Fruit fly (Drosophila melanogaster) whole organism, embryonic: ENCODE results near the gene E2f1.

ENCODE experiments used
- ATbp ChIP-seq: fragments of 200-800 bp; sonication (Bioruptor generic); optimal IDR thresholded peaks from 2 replicates; lab custom pipeline; 2017; ENCODE audit warnings: missing biosample characterization, mild to moderate bottlenecking, missing genetic modification characterization, missing genetic modification reagents
- Blimp-1 ChIP-seq: fragments of 200-800 bp; sonication (Bioruptor generic); optimal IDR thresholded peaks from 3 replicates; lab custom pipeline; 2018; ENCODE audit warnings: missing biosample characterization, missing genetic modification characterization, mild to moderate bottlenecking, moderate library complexity, missing genetic modification reagents
- CG10565 ChIP-seq: fragments of 200-800 bp; sonication (Bioruptor generic); optimal IDR thresholded peaks from 3 replicates; lab custom pipeline; 2016; ENCODE audit warnings: missing biosample characterization, mild to moderate bottlenecking, missing genetic modification characterization
- CG11456 ChIP-seq: fragments of 200-800 bp; sonication (Bioruptor generic); IDR thresholded peaks from 3 replicates; pipeline ENCODE4 v1.3.6; 2022; ENCODE audit warnings: missing biosample characterization, missing genetic modification characterization
- CG14050 ChIP-seq: fragments of 200-800 bp; sonication (Bioruptor generic); IDR thresholded peaks from 3 replicates; pipeline ENCODE4 v1.3.6; 2022; ENCODE audit warnings: missing biosample characterization, missing genetic modification characterization
- CG14667 ChIP-seq: fragments of 200-800 bp; sonication (Bioruptor generic); IDR thresholded peaks from 2 replicates; pipeline ENCODE4 v1.3.6; 2022; ENCODE audit warnings: missing biosample characterization, missing genetic modification characterization
- CG1529 ChIP-seq: fragments of 200-800 bp; sonication (Bioruptor generic); optimal IDR thresholded peaks from 3 replicates; lab custom pipeline; 2018; ENCODE audit warnings: missing biosample characterization, missing genetic modification characterization
- CG15601 ChIP-seq: fragments of 200-800 bp; sonication (Bioruptor generic); optimal IDR thresholded peaks from 3 replicates; lab custom pipeline; 2019; ENCODE audit warnings: missing biosample characterization, mild to moderate bottlenecking, missing genetic modification characterization, moderate library complexity
- CG16779 ChIP-seq: fragments of 200-800 bp; sonication (Bioruptor generic); IDR thresholded peaks from 2 replicates; pipeline ENCODE4 v1.3.6; 2022; ENCODE audit warnings: missing biosample characterization, missing genetic modification characterization
- CG17568 ChIP-seq: fragments of 200-800 bp; sonication (Bioruptor generic); optimal IDR thresholded peaks from 2 replicates; lab custom pipeline; 2018; ENCODE audit warnings: missing biosample characterization, mild to moderate bottlenecking, missing genetic modification characterization, moderate library complexity
- CG2202 ChIP-seq: fragments of 200-800 bp; sonication (Bioruptor generic); optimal IDR thresholded peaks from 2 replicates; lab custom pipeline; 2018; ENCODE audit warnings: missing biosample characterization, mild to moderate bottlenecking, missing genetic modification characterization
- CG2889 ChIP-seq: fragments of 200-800 bp; sonication (Bioruptor generic); IDR thresholded peaks from 3 replicates; pipeline ENCODE4 v1.3.6; 2022; ENCODE audit warnings: missing biosample characterization, missing genetic modification characterization
- CG3065 ChIP-seq: fragments of 200-800 bp; sonication (Bioruptor generic); optimal IDR thresholded peaks from 2 replicates; lab custom pipeline; 2016; ENCODE audit warnings: missing biosample characterization, missing genetic modification characterization
- CG3163 ChIP-seq: fragments of 200-800 bp; sonication (Bioruptor generic); optimal IDR thresholded peaks from 3 replicates; lab custom pipeline; 2016; ENCODE audit warnings: missing biosample characterization, missing genetic modification characterization
- CG32772 ChIP-seq: fragments of 200-800 bp; sonication (Bioruptor generic); IDR thresholded peaks from 2 replicates; pipeline ENCODE4 v1.3.6; 2022; ENCODE audit warnings: missing biosample characterization, missing genetic modification characterization
- CG3407 ChIP-seq: fragments of 200-800 bp; sonication (Bioruptor generic); optimal IDR thresholded peaks from 2 replicates; lab custom pipeline; 2018; ENCODE audit warnings: missing biosample characterization, mild to moderate bottlenecking, missing genetic modification characterization
- CG3995 ChIP-seq: fragments of 200-800 bp; sonication (Bioruptor generic); optimal IDR thresholded peaks from 3 replicates; lab custom pipeline; 2016; ENCODE audit warnings: missing biosample characterization, missing genetic modification characterization
- CG6813 ChIP-seq: fragments of 200-800 bp; sonication (Bioruptor generic); optimal IDR thresholded peaks from 2 replicates; lab custom pipeline; 2017; ENCODE audit warnings: missing biosample characterization, missing genetic modification characterization, mild to moderate bottlenecking, moderate library complexity, missing genetic modification reagents
- CG7839 ChIP-seq: fragments of 200-800 bp; sonication (Bioruptor generic); optimal IDR thresholded peaks from 3 replicates; lab custom pipeline; 2018; ENCODE audit warnings: missing biosample characterization, mild to moderate bottlenecking, missing genetic modification characterization, moderate library complexity
- CrebB ChIP-seq: fragments of 200-800 bp; sonication (Bioruptor generic); optimal IDR thresholded peaks from 3 replicates; lab custom pipeline; 2018; ENCODE audit warnings: missing biosample characterization, mild to moderate bottlenecking, missing genetic modification characterization
- Hey ChIP-seq: fragments of 200-800 bp; sonication (Bioruptor generic); optimal IDR thresholded peaks from 3 replicates; lab custom pipeline; 2018; ENCODE audit warnings: missing biosample characterization, mild to moderate bottlenecking, missing genetic modification characterization
- MBD-R2 ChIP-seq: fragments of 200-800 bp; sonication (Bioruptor generic); IDR thresholded peaks from 2 replicates; pipeline ENCODE4 v1.3.6; 2022; ENCODE audit warnings: missing biosample characterization, missing genetic modification characterization
- Myb ChIP-seq: fragments of 200-800 bp; sonication (Bioruptor generic); optimal IDR thresholded peaks from 2 replicates; lab custom pipeline; 2016; ENCODE audit warnings: missing biosample characterization, missing genetic modification characterization
- Oaz ChIP-seq: fragments of 200-800 bp; sonication (Bioruptor generic); IDR thresholded peaks from 2 replicates; pipeline ENCODE4 v1.3.6; 2022; ENCODE audit warnings: missing biosample characterization, missing genetic modification characterization
- Sox102F ChIP-seq: fragments of 200-800 bp; sonication (Bioruptor generic); optimal IDR thresholded peaks from 2 replicates; lab custom pipeline; 2018; ENCODE audit warnings: missing biosample characterization, mild to moderate bottlenecking, missing genetic modification characterization, moderate library complexity
- Stat92E ChIP-seq, 3 experiments: fragments of >200 bp in 2 of 3; fragments of 200-800 bp in 1 of 3; sonication (Bioruptor generic) in 1 of 3; optimal IDR thresholded peaks; 2 replicates each; lab custom pipeline; 2017 to 2019; ENCODE audit warnings: missing biosample characterization in 3 of 3, missing genetic modification characterization in 3 of 3, mild to moderate bottlenecking in 1 of 3, moderate library complexity in 1 of 3
- ci ChIP-seq: fragments of 200-800 bp; sonication (Bioruptor generic); IDR thresholded peaks from 3 replicates; pipeline ENCODE4 v1.3.6; 2022; ENCODE audit warnings: missing biosample characterization, missing genetic modification characterization
- crol ChIP-seq: fragments of 200-800 bp; sonication (Bioruptor generic); IDR thresholded peaks from 2 replicates; pipeline ENCODE4 v1.3.6; 2022; ENCODE audit warnings: missing biosample characterization, missing genetic modification characterization
- dmrt11E ChIP-seq: fragments of 200-800 bp; sonication (Bioruptor generic); optimal IDR thresholded peaks from 3 replicates; lab custom pipeline; 2018; ENCODE audit warnings: missing biosample characterization, mild to moderate bottlenecking, missing genetic modification characterization, moderate library complexity
- ewg ChIP-seq: fragments of 200-800 bp; sonication (Bioruptor generic); optimal IDR thresholded peaks from 3 replicates; lab custom pipeline; 2017; ENCODE audit warnings: mild to moderate bottlenecking, missing biosample characterization, missing genetic modification reagents, missing genetic modification characterization
- klu ChIP-seq: fragments of 200-800 bp; sonication (Bioruptor generic); IDR thresholded peaks from 2 replicates; pipeline ENCODE4 v1.3.6; 2022; ENCODE audit warnings: missing biosample characterization, missing genetic modification characterization
- lab ChIP-seq: fragments of 200-800 bp; sonication (Bioruptor generic); optimal IDR thresholded peaks from 3 replicates; lab custom pipeline; 2017; ENCODE audit warnings: missing biosample characterization, missing genetic modification characterization, mild to moderate bottlenecking, moderate library complexity, missing genetic modification reagents
- pros ChIP-seq: fragments of 200-800 bp; sonication (Bioruptor generic); optimal IDR thresholded peaks from 3 replicates; lab custom pipeline; 2019; ENCODE audit warnings: missing biosample characterization, mild to moderate bottlenecking, missing genetic modification characterization, moderate library complexity
- sima ChIP-seq: fragments of 200-800 bp; sonication (Bioruptor generic); optimal IDR thresholded peaks from 2 replicates; lab custom pipeline; 2016; ENCODE audit warnings: missing biosample characterization, missing genetic modification characterization
- slou ChIP-seq: fragments of 200-800 bp; sonication (Bioruptor generic); optimal IDR thresholded peaks from 3 replicates; lab custom pipeline; 2016; ENCODE audit warnings: missing biosample characterization, missing genetic modification characterization
- sqz ChIP-seq: fragments of 200-800 bp; sonication (Bioruptor generic); optimal IDR thresholded peaks from 3 replicates; lab custom pipeline; 2018; ENCODE audit warnings: missing biosample characterization, mild to moderate bottlenecking, missing genetic modification characterization
- tin ChIP-seq: fragments of 200-800 bp; sonication (Bioruptor generic); optimal IDR thresholded peaks from 3 replicates; lab custom pipeline; 2016; ENCODE audit warnings: missing biosample characterization, missing genetic modification characterization
- trem ChIP-seq: fragments of 200-800 bp; optimal IDR thresholded peaks from 3 replicates; lab custom pipeline; 2019; ENCODE audit warnings: missing biosample characterization, mild to moderate bottlenecking, missing genetic modification characterization, moderate library complexity
- wor ChIP-seq: fragments of 200-800 bp; sonication (Bioruptor generic); IDR thresholded peaks from 2 replicates; pipeline ENCODE4 v1.3.6; 2022; ENCODE audit warnings: missing biosample characterization, missing genetic modification characterization
- zen ChIP-seq: fragments of 200-800 bp; sonication (Bioruptor generic); optimal IDR thresholded peaks from 3 replicates; lab custom pipeline; 2018; ENCODE audit warnings: missing biosample characterization, mild to moderate bottlenecking, missing genetic modification characterization, moderate library complexity

Gene E2f1

DNA sequence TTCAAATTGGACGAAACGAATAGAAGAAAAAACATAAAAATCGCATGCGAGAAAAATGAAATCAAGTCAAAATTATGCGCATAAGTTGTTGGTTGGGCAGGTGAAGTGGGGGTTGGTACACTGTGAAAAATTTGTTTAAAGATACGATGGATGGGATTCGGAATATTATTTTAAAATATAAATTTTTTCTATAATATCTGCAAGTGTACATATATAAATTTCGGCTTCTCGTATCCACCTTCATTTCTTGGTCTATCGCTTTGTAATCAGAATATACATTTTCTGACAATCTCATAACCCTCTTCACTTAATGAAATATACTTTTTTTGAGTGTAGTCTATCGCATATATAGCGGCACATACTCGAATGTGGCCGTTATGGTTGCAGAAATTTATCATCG lies 42.7 kb upstream of the E2f1 start (continued):
- TF ChIP-seq Sox102F (GFP tag; lab: Kevin White, UChicago) (peak; percentile 69), Myb (GFP tag; lab: Kevin White, UChicago) (no peak), wor (GFP tag; lab: Robert Waterston, UW) (0 out of 2 replicates have a peak, but pooled peaks have one; percentile 12), Hey (tag; lab: Kevin White, UChicago) (no peak), CG16779 (GFP tag; lab: Robert Waterston, UW) (no peak), CG10565 (GFP tag; lab: Kevin White, UChicago) (no peak), slou (GFP tag; lab: Kevin White, UChicago) (no peak), tin (GFP tag; lab: Kevin White, UChicago) (peak; percentile 5), lab (GFP tag; lab: Kevin White, UChicago) (peak; percentile 46), klu (no peak), Oaz (GFP tag; lab: Robert Waterston, UW) (no peak), zen (tag; lab: Kevin White, UChicago) (no peak), CG2202 (tag; lab: Kevin White, UChicago) (no peak), CG3065 (GFP tag; lab: Kevin White, UChicago) (no peak), CG7839 (tag; lab: Kevin White, UChicago) (peak; percentile 24), CG32772 (no peak), CrebB (tag; lab: Kevin White, UChicago) (no peak), dmrt11E (tag; lab: Kevin White, UChicago) (no peak), CG3407 (no peak), CG14050 (GFP tag; lab: Robert Waterston, UW) (no peak), CG14667 (GFP tag; lab: Robert Waterston, UW) (no peak), ATbp (GFP tag; lab: Kevin White, UChicago) (peak; percentile 13), CG3995 (GFP tag; lab: Kevin White, UChicago) (no peak), CG2889 (no peak), CG17568 (no peak), trem (no peak), MBD-R2 (no peak), pros (GFP tag; lab: Kevin White, UChicago) (no peak), CG3163 (GFP tag; lab: Kevin White, UChicago) (no peak), ci (GFP tag; lab: Robert Waterston, UW) (0 out of 3 replicates have a peak, but pooled peaks have one; percentile 28), ewg (GFP tag; lab: Kevin White, UChicago) (no peak), CG6813 (no peak), CG1529 (GFP tag; lab: Kevin White, UChicago) (no peak)

DNA sequence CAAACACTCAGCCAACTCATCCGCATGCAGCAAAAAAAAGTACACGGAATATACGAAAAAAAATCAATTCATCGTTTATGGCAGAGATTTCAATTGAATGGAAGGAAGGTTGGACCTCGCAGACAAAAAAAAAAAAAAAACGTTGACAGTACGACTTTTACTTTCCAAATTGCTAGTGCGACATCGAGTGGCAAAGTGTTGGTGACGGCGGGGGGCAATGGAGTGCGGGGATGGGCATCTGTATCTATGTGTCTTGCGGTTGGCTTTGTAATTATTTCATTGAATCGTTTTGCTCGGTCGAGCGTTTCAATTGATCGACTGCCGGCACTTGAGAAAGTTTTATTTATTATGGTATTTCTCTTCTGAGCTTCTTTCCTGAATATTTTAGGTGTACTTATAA lies 40.9 kb upstream of the E2f1 start:
- TF ChIP-seq CG11456 (no peak), CG15601 (tag; lab: Kevin White, UChicago) (peak; percentile 12), sqz (peak; percentile 8), Stat92E (GFP tag; optimal IDR thresholded peaks at IDR 0.05; lab: Kevin White, UChicago) (no peak), crol (GFP tag; lab: Robert Waterston, UW) (peak; percentile 79), sima (GFP tag; lab: Kevin White, UChicago) (no peak), Blimp-1 (GFP tag; lab: Kevin White, UChicago) (peak; percentile 70)
